Fruit fly (Drosophila melanogaster) whole organism, embryonic: ENCODE results near the gene Exo70.

Experiments used
- ATbp ChIP-seq: fragments of 200-800 bp; sonication (Bioruptor generic); optimal IDR thresholded peaks from 2 replicates; lab custom pipeline; 2017; ENCODE audit warnings: missing biosample characterization, mild to moderate bottlenecking, missing genetic modification characterization, missing genetic modification reagents
- Antp ChIP-seq: fragments of 200-800 bp; sonication (Bioruptor generic); optimal IDR thresholded peaks from 3 replicates; lab custom pipeline; 2016; ENCODE audit warnings: missing biosample characterization, missing genetic modification characterization
- BEAF-32 ChIP-seq: fragments of 200-800 bp; sonication (Bioruptor generic); optimal IDR thresholded peaks from 3 replicates; lab custom pipeline; 2017; ENCODE audit warnings: missing biosample characterization, missing genetic modification characterization, mild to moderate bottlenecking, moderate library complexity, missing genetic modification reagents
- CG12155 ChIP-seq: fragments of 200-800 bp; sonication (Bioruptor generic); optimal IDR thresholded peaks from 3 replicates; lab custom pipeline; 2016; ENCODE audit warnings: missing biosample characterization, missing genetic modification characterization
- CG12391 ChIP-seq: fragments of 200-800 bp; sonication (Bioruptor generic); optimal IDR thresholded peaks from 3 replicates; lab custom pipeline; 2018; ENCODE audit warnings: missing biosample characterization, mild to moderate bottlenecking, missing genetic modification characterization, moderate library complexity
- CG13123 ChIP-seq: fragments of 200-800 bp; sonication (Bioruptor generic); optimal IDR thresholded peaks from 2 replicates; lab custom pipeline; 2016; ENCODE audit warnings: missing biosample characterization, missing genetic modification characterization
- CG13775 ChIP-seq: fragments of 200-800 bp; sonication (Bioruptor generic); optimal IDR thresholded peaks from 3 replicates; lab custom pipeline; 2017; ENCODE audit warnings: missing biosample characterization, mild to moderate bottlenecking, missing genetic modification characterization
- CG14710 ChIP-seq: fragments of 200-800 bp; sonication (Bioruptor generic); optimal IDR thresholded peaks from 3 replicates; lab custom pipeline; 2019; ENCODE audit warnings: missing biosample characterization, mild to moderate bottlenecking, missing genetic modification characterization, moderate library complexity
- CG14965 ChIP-seq: fragments of 200-800 bp; sonication (Bioruptor generic); optimal IDR thresholded peaks from 2 replicates; lab custom pipeline; 2016; ENCODE audit warnings: missing biosample characterization, missing genetic modification characterization, borderline replicate concordance
- CG15479 ChIP-seq: fragments of 200-800 bp; sonication (Bioruptor generic); optimal IDR thresholded peaks from 3 replicates; lab custom pipeline; 2019; ENCODE audit warnings: missing biosample characterization, mild to moderate bottlenecking, missing genetic modification characterization, moderate library complexity
- CG1602 ChIP-seq: fragments of 200-800 bp; sonication (Bioruptor generic); optimal IDR thresholded peaks from 3 replicates; lab custom pipeline; 2016; ENCODE audit warnings: missing biosample characterization, missing genetic modification characterization
- CG17612 ChIP-seq: fragments of 200-800 bp; sonication (Bioruptor generic); IDR thresholded peaks from 2 replicates; pipeline ENCODE4 v1.3.6; 2022; ENCODE audit warnings: missing biosample characterization, missing genetic modification characterization
- CG18619 ChIP-seq: fragments of 200-800 bp; sonication (Bioruptor generic); optimal IDR thresholded peaks from 3 replicates; lab custom pipeline; 2017; ENCODE audit warnings: missing biosample characterization, mild to moderate bottlenecking, missing genetic modification characterization
- CG2116 ChIP-seq: fragments of 200-800 bp; sonication (Bioruptor generic); optimal IDR thresholded peaks from 3 replicates; lab custom pipeline; 2018; ENCODE audit warnings: missing biosample characterization, mild to moderate bottlenecking, missing genetic modification characterization
- CG30403 ChIP-seq: fragments of 200-800 bp; sonication (Bioruptor generic); optimal IDR thresholded peaks from 3 replicates; lab custom pipeline; 2016; ENCODE audit warnings: missing biosample characterization, missing genetic modification characterization
- CG4854 ChIP-seq: fragments of 200-800 bp; sonication (Bioruptor generic); optimal IDR thresholded peaks from 2 replicates; lab custom pipeline; 2016; ENCODE audit warnings: missing biosample characterization, missing genetic modification characterization, inconsistent platforms
- CG5953 ChIP-seq: fragments of 200-800 bp; sonication (Bioruptor generic); IDR thresholded peaks from 2 replicates; pipeline ENCODE4 v1.3.6; 2022; ENCODE audit warnings: missing biosample characterization, missing genetic modification characterization
- CG6765 ChIP-seq: fragments of 200-800 bp; sonication (Bioruptor generic); optimal IDR thresholded peaks from 3 replicates; lab custom pipeline; 2017; ENCODE audit warnings: missing biosample characterization, mild to moderate bottlenecking, missing genetic modification characterization
- CG7372 ChIP-seq: fragments of 200-800 bp; sonication (Bioruptor generic); IDR thresholded peaks from 2 replicates; pipeline ENCODE4 v1.3.6; 2022; ENCODE audit warnings: missing biosample characterization, missing genetic modification characterization
- CG8281 ChIP-seq: fragments of 200-800 bp; sonication (Bioruptor generic); optimal IDR thresholded peaks from 2 replicates; lab custom pipeline; 2018; ENCODE audit warnings: missing biosample characterization, mild to moderate bottlenecking, missing genetic modification characterization, moderate library complexity
- CG9727 ChIP-seq: fragments of 200-800 bp; sonication (Bioruptor generic); optimal IDR thresholded peaks from 3 replicates; lab custom pipeline; 2017; ENCODE audit warnings: missing biosample characterization, mild to moderate bottlenecking, missing genetic modification characterization
- CHES-1-like ChIP-seq: fragments of 200-800 bp; sonication (Bioruptor generic); optimal IDR thresholded peaks from 2 replicates; lab custom pipeline; 2016; ENCODE audit warnings: missing biosample characterization, missing genetic modification characterization
- Chrac-16 ChIP-seq: fragments of 200-800 bp; sonication (Bioruptor generic); optimal IDR thresholded peaks from 3 replicates; lab custom pipeline; 2016; ENCODE audit warnings: missing biosample characterization, missing genetic modification characterization
- Dbx ChIP-seq: fragments of 200-800 bp; sonication (Bioruptor generic); IDR thresholded peaks from 3 replicates; pipeline ENCODE4 v1.3.6; 2022; ENCODE audit warnings: missing biosample characterization, missing genetic modification characterization
- Dp ChIP-seq: fragments of 200-800 bp; sonication (Bioruptor generic); optimal IDR thresholded peaks from 2 replicates; lab custom pipeline; 2018; ENCODE audit warnings: missing biosample characterization, mild to moderate bottlenecking, missing genetic modification characterization, moderate library complexity
- E2f2 ChIP-seq: fragments of 200-800 bp; sonication (Bioruptor generic); IDR thresholded peaks from 2 replicates; pipeline ENCODE4 v1.3.6; 2022; ENCODE audit warnings: missing biosample characterization, missing genetic modification characterization
- Elba2 ChIP-seq: fragments of 200-800 bp; sonication (Bioruptor generic); optimal IDR thresholded peaks from 3 replicates; lab custom pipeline; 2016; ENCODE audit warnings: missing biosample characterization, missing genetic modification characterization
- HLH3B ChIP-seq: fragments of 200-800 bp; sonication (Bioruptor generic); IDR thresholded peaks from 2 replicates; pipeline ENCODE4 v1.3.6; 2022; ENCODE audit warnings: missing biosample characterization, missing genetic modification characterization
- HLH54F ChIP-seq: fragments of 200-800 bp; sonication (Bioruptor generic); optimal IDR thresholded peaks from 3 replicates; lab custom pipeline; 2016; ENCODE audit warnings: missing biosample characterization, missing genetic modification characterization
- Hsf ChIP-seq: fragments of 200-800 bp; sonication (Bioruptor generic); optimal IDR thresholded peaks from 3 replicates; lab custom pipeline; 2016; ENCODE audit warnings: missing biosample characterization, missing genetic modification characterization
- Lim3 ChIP-seq: fragments of 200-800 bp; sonication (Bioruptor generic); IDR thresholded peaks from 2 replicates; pipeline ENCODE4 v1.3.6; 2022; ENCODE audit warnings: missing biosample characterization, missing genetic modification characterization
- MBD-R2 ChIP-seq: fragments of 200-800 bp; sonication (Bioruptor generic); IDR thresholded peaks from 2 replicates; pipeline ENCODE4 v1.3.6; 2022; ENCODE audit warnings: missing biosample characterization, missing genetic modification characterization
- MTF-1 ChIP-seq: fragments of 200-800 bp; sonication (Bioruptor generic); optimal IDR thresholded peaks from 2 replicates; lab custom pipeline; 2018; ENCODE audit warnings: missing biosample characterization, mild to moderate bottlenecking, missing genetic modification characterization, borderline replicate concordance
- Myb ChIP-seq: fragments of 200-800 bp; sonication (Bioruptor generic); optimal IDR thresholded peaks from 2 replicates; lab custom pipeline; 2016; ENCODE audit warnings: missing biosample characterization, missing genetic modification characterization
- Rfx ChIP-seq: fragments of 200-800 bp; sonication (Bioruptor generic); IDR thresholded peaks from 2 replicates; pipeline ENCODE4 v1.3.6; 2022; ENCODE audit warnings: missing biosample characterization, missing genetic modification characterization
- Sin3A ChIP-seq: fragments of >200 bp; optimal IDR thresholded peaks from 2 replicates; lab custom pipeline; 2018
- Sry-β ChIP-seq: fragments of 200-800 bp; sonication (Bioruptor generic); optimal IDR thresholded peaks from 2 replicates; lab custom pipeline; 2018; ENCODE audit warnings: missing biosample characterization, mild to moderate bottlenecking, missing genetic modification characterization, moderate library complexity
- Taf1 ChIP-seq: fragments of 200-800 bp; sonication (Bioruptor generic); IDR thresholded peaks from 2 replicates; pipeline ENCODE4 v1.3.6; 2022; ENCODE audit warnings: missing biosample characterization, missing genetic modification characterization
- Usf ChIP-seq: fragments of 200-800 bp; sonication (Bioruptor generic); optimal IDR thresholded peaks from 2 replicates; lab custom pipeline; 2017; ENCODE audit warnings: missing genotype, missing biosample characterization, missing genetic modification characterization
- ci ChIP-seq: fragments of 200-800 bp; sonication (Bioruptor generic); IDR thresholded peaks from 3 replicates; pipeline ENCODE4 v1.3.6; 2022; ENCODE audit warnings: missing biosample characterization, missing genetic modification characterization
- gfzf ChIP-seq: fragments of 200-800 bp; sonication (Bioruptor generic); optimal IDR thresholded peaks from 2 replicates; lab custom pipeline; 2016; ENCODE audit warnings: missing biosample characterization, mild to moderate bottlenecking, missing genetic modification characterization, moderate library complexity
- knrl ChIP-seq: fragments of 200-800 bp; sonication (Bioruptor generic); IDR thresholded peaks from 3 replicates; pipeline ENCODE4 v1.3.6; 2022; ENCODE audit warnings: missing biosample characterization, missing genetic modification characterization; ENCODE audit not compliant: partially characterized antibody
- mam ChIP-seq: fragments of 200-800 bp; sonication (Bioruptor generic); optimal IDR thresholded peaks from 3 replicates; lab custom pipeline; 2016; ENCODE audit warnings: missing biosample characterization, missing genetic modification characterization
- nerfin-1 ChIP-seq: fragments of 200-800 bp; sonication (Bioruptor generic); optimal IDR thresholded peaks from 3 replicates; lab custom pipeline; 2019; ENCODE audit warnings: missing biosample characterization, mild to moderate bottlenecking, missing genetic modification characterization, moderate library complexity
- nom ChIP-seq: fragments of 200-800 bp; sonication (Bioruptor generic); optimal IDR thresholded peaks from 2 replicates; lab custom pipeline; 2017; ENCODE audit warnings: missing biosample characterization, missing genetic modification characterization, mild to moderate bottlenecking, moderate library complexity, missing genetic modification reagents
- peb ChIP-seq: fragments of 200-800 bp; sonication (Bioruptor generic); IDR thresholded peaks from 2 replicates; pipeline ENCODE4 v1.3.6; 2022; ENCODE audit warnings: missing biosample characterization, missing genetic modification characterization
- pzg ChIP-seq: fragments of 200-800 bp; sonication (Bioruptor generic); optimal IDR thresholded peaks from 3 replicates; lab custom pipeline; 2018; ENCODE audit warnings: missing biosample characterization, mild to moderate bottlenecking, missing genetic modification characterization, moderate library complexity
- row ChIP-seq: fragments of 200-800 bp; sonication (Bioruptor generic); IDR thresholded peaks from 3 replicates; pipeline ENCODE4 v1.3.6; 2022; ENCODE audit warnings: missing biosample characterization, missing genetic modification characterization
- tll ChIP-seq, 2 experiments: fragments of 200-800 bp in 1 of 2; fragments of >200 bp in 1 of 2; sonication (Bioruptor generic) in 1 of 2; optimal IDR thresholded peaks; 2 replicates each; lab custom pipeline; 2017 to 2019; ENCODE audit warnings: missing biosample characterization in 2 of 2, missing genetic modification characterization in 2 of 2, mild to moderate bottlenecking in 1 of 2, moderate library complexity in 1 of 2
- trem ChIP-seq: fragments of 200-800 bp; optimal IDR thresholded peaks from 3 replicates; lab custom pipeline; 2019; ENCODE audit warnings: missing biosample characterization, mild to moderate bottlenecking, missing genetic modification characterization, moderate library complexity
- tx ChIP-seq: fragments of 200-800 bp; sonication (Bioruptor generic); optimal IDR thresholded peaks from 2 replicates; lab custom pipeline; 2016; ENCODE audit warnings: missing biosample characterization, missing genetic modification characterization

Gene Exo70

dm6 chr3L:8411439-8411897 is at the start of gene Exo70 (continued):
- TF ChIP-seq Hsf (GFP tag; lab: Kevin White, UChicago): peak; percentile 28
- peak; percentile 49 for TF ChIP-seq CHES-1-like (GFP tag; lab: Kevin White, UChicago)
- peak; percentile 66 for TF ChIP-seq CG2116 (GFP tag; lab: Kevin White, UChicago)
- peak; percentile 94 for TF ChIP-seq Myb (GFP tag; lab: Kevin White, UChicago)
- TF ChIP-seq tll (GFP tag; optimal IDR thresholded peaks at IDR 0.05; lab: Kevin White, UChicago): peak in 1 of 2 experiments; percentile 47
- no peak for TF ChIP-seq peb (GFP tag; lab: Robert Waterston, UW)
- peak; percentile 62 for TF ChIP-seq Sin3A (lab: Kevin White, UChicago)
- peak; percentile 10 for TF ChIP-seq CG13775
- TF ChIP-seq CG5953 (GFP tag; lab: Robert Waterston, UW): no peak
- no peak for TF ChIP-seq CG13123 (GFP tag; lab: Kevin White, UChicago)
- TF ChIP-seq MBD-R2 (GFP tag; lab: Robert Waterston, UW): peak; percentile 56
- TF ChIP-seq HLH3B: no peak
- TF ChIP-seq mam (GFP tag; lab: Kevin White, UChicago): peak; percentile 10
- TF ChIP-seq Chrac-16 (GFP tag; lab: Kevin White, UChicago): no peak
- peak; percentile 2 for TF ChIP-seq Dp
- TF ChIP-seq pzg (GFP tag; lab: Kevin White, UChicago): peak; percentile 51
- TF ChIP-seq CG6765 (GFP tag; lab: Kevin White, UChicago): no peak
- peak; percentile 64 for TF ChIP-seq Rfx (GFP tag; lab: Robert Waterston, UW)
- TF ChIP-seq BEAF-32: peak; percentile 43
- TF ChIP-seq Lim3 (GFP tag; lab: Robert Waterston, UW): no peak
- peak; percentile 71 for TF ChIP-seq Elba2 (GFP tag; lab: Kevin White, UChicago)
- TF ChIP-seq Dbx (GFP tag; lab: Robert Waterston, UW): no peak
- peak; percentile 13 for TF ChIP-seq Antp
- no peak for TF ChIP-seq tx (GFP tag; lab: Kevin White, UChicago)
- TF ChIP-seq CG17612 (GFP tag; lab: Robert Waterston, UW): no peak
- TF ChIP-seq CG30403 (GFP tag; lab: Kevin White, UChicago): peak; percentile 32
- peak; percentile 42 for TF ChIP-seq CG8281 (tag; lab: Kevin White, UChicago)
- TF ChIP-seq knrl (GFP tag; lab: Robert Waterston, UW): 0 out of 3 replicates have a peak, but pooled peaks have one; percentile 31
- TF ChIP-seq gfzf (GFP tag; lab: Kevin White, UChicago): peak; percentile 76
- peak; percentile 84 for TF ChIP-seq nerfin-1 (tag; lab: Kevin White, UChicago)
- no peak for TF ChIP-seq nom
- peak; percentile 95 for TF ChIP-seq Sry-β (GFP tag; lab: Kevin White, UChicago)
- TF ChIP-seq ATbp (GFP tag; lab: Kevin White, UChicago): no peak
- TF ChIP-seq E2f2 (GFP tag; lab: Robert Waterston, UW): peak; percentile 15; the same call in 1 of the 2 replicates
- TF ChIP-seq CG18619 (GFP tag; lab: Kevin White, UChicago): no peak
- TF ChIP-seq CG12155 (GFP tag; lab: Kevin White, UChicago): peak; percentile 11
- TF ChIP-seq CG7372: no peak
- no peak for TF ChIP-seq Taf1 (GFP tag; lab: Robert Waterston, UW)
- peak; percentile 92 for TF ChIP-seq CG4854 (GFP tag; lab: Kevin White, UChicago)
- TF ChIP-seq CG14965 (GFP tag; lab: Kevin White, UChicago): no peak
- TF ChIP-seq row: peak; percentile 85
- TF ChIP-seq MTF-1 (GFP tag; lab: Kevin White, UChicago): no peak
- TF ChIP-seq CG14710: peak; percentile 63
- peak; percentile 41 for TF ChIP-seq CG12391 (tag; lab: Kevin White, UChicago)
- TF ChIP-seq trem (tag; lab: Kevin White, UChicago): peak; percentile 50
- no peak for TF ChIP-seq ci (GFP tag; lab: Robert Waterston, UW)
- peak; percentile 4 for TF ChIP-seq CG9727 (GFP tag; lab: Kevin White, UChicago)
- no peak for TF ChIP-seq CG15479 (GFP tag; lab: Kevin White, UChicago)
- peak; percentile 7 for TF ChIP-seq CG1602 (GFP tag; lab: Kevin White, UChicago)
- peak; percentile 15 for TF ChIP-seq HLH54F
- no peak for TF ChIP-seq Usf
